Fruit fly (Drosophila melanogaster) whole organism, larva: Measurements from ENCODE around the gene Ugt36E1.

Experiments
- noc ChIP-seq: fragments of 200-800 bp; sonication (Bioruptor generic); optimal IDR thresholded peaks from 3 replicates; lab custom pipeline; 2019; ENCODE audit warnings: missing biosample characterization, mild to moderate bottlenecking, missing genetic modification characterization, moderate library complexity

The Ugt36E1 gene

dm6 chr2L:18839143-18839872 is 12.7 kb downstream of the Ugt36E1 start, which contains the start of gene CG10600:
TSS of gene CG10600 (minus strand) at chr2L:18839679.
- peak; percentile 76 for TF ChIP-seq noc (tag; lab: Kevin White, UChicago)

dm6 chr2L:18841210-18841609 is 14.6 kb downstream of the Ugt36E1 start, which contains the start of gene CG31752:
TSS of gene CG31752 (minus strand) at chr2L:18841310.
- TF ChIP-seq noc (tag; lab: Kevin White, UChicago): no peak

DNA sequence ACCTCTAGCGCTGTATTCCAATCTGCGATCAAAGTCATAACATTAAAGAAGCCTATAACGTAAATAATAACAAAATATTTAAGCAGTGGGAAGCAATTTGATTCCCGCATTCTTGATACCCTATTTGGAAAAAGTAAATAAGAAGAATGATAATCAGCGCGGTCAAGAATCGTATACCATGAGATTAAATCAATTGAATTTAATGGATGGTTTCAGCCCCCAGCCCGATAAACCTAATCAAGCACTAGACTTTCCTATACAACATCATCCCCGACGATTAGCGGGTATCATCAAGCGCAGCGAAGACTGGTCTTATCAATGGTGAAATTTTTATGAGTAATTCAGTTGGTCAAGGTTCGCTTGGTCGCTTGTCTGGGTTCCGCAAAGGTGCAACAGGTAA is 17.0 kb downstream of the Ugt36E1 start:
- no peak for TF ChIP-seq noc (tag; lab: Kevin White, UChicago)

- TF ChIP-seq noc (tag; lab: Kevin White, UChicago): no peak
Observed at dm6 chr2L:18844479-18844878, 17.9 kb downstream of the Ugt36E1 start, which contains the start of gene CG33120. TSS of gene CG33120 (minus strand) at chr2L:18844579.

DNA sequence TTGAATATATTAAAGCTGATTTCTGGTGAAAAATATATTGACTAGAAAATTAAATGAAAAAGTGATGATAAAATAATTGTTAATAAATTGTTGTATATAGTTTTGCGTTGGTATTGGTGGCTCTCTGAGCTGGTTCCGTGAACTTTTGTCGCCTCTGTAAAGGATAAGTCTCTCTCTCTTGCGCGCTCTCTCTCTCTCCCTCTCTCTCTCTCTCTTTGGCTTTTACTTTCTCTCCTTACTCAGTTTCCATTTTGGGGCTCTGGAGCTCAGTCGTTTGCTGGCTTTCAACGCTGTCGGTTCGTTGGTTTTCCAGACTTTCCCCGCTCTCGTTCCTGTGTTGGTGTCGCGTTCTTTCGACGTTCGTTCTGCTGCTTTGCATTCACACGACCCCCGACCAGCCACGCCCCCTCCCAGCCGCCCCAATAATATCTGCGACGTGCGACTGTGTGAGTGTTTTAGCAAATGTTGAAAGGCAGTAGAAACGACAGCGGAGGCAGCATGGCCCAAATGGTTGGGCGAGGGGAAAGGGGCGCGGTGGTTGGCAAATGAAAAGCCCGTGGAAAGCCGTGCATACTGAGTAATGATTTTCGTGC is 18.4 kb downstream of the Ugt36E1 start, which contains the start of gene CG17321:
Gene CG17321 (plus strand): TSS at position 268 of the 593 bp plus-strand sequence.
- TF ChIP-seq noc (tag; lab: Kevin White, UChicago): no peak

dm6 chr2L:18846175-18846574 is 19.6 kb downstream of the Ugt36E1 start:
- no peak for TF ChIP-seq noc (tag; lab: Kevin White, UChicago)

DNA sequence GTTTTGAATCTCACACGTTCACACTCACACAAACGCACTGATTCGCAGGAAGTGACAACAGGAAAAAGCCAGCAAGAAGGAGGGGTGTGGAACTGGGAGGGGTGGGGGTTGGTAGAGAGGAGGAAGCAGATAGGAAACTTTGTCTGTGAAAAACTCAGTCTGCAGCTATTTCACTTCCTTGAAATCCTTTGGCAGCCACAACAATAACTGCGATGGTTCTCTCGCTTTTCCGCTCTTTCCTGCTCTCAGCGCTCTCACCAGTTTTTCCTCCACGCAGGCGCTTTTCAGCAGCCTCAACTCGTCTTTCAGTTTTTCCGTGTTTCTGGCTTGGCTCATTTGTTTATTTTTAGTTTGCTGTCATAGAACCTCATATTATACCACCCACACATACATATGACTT is 20.3 kb downstream of the Ugt36E1 start:
- TF ChIP-seq noc (tag; lab: Kevin White, UChicago): no peak

dm6 chr2L:18852249-18852648 is 25.7 kb downstream of the Ugt36E1 start:
- no peak for TF ChIP-seq noc (tag; lab: Kevin White, UChicago)

DNA sequence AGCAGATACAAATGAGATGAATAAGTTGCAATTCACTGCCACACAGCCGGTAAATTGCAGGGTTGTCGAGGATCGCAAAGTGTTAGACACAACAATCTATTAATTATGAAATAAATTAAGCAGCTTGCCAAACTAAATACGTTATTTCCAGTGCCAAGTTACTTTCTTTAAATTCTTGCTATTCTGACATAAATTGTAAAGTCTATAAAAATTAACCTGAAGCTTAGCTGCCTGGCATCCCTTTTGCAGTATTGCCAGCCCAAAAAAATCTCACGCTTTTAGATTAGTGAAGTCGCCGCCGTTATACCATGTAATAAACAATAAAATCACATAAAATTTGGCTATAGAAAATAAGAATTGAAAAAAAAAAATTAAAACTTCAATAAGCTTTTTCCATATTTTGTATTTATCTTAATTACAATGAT is 31.1 kb downstream of the Ugt36E1 start:
- TF ChIP-seq noc (tag; lab: Kevin White, UChicago): peak; percentile 96

- no peak for TF ChIP-seq noc (tag; lab: Kevin White, UChicago)
Observed at dm6 chr2L:18858661-18859532, 32.3 kb downstream of the Ugt36E1 start, which contains the start of the genes CG10602 and mRpL13. TSS of gene CG10602 (minus strand) at chr2L:18859248. TSS of gene mRpL13 (minus strand) at chr2L:18859248.

DNA sequence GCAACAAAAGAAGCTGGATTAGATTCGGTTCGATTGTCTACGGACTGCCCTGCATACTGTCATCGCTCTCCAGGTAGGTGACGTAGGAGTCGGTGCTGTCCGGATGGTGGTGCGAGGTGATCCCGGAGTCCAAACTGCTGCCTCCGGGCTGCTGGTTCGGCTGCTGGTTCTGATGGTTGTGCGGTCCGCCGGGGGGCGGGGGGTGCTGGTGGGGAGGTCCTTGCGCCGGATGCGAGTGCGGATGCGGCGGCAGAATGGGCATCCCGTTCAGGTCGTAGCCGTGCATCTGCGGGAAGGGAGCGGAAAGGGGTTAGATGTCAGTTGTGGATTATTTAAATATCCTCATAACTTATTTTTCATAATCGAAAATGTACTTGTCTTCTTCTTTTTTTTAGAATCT is 34.4 kb downstream of the Ugt36E1 start:
- TF ChIP-seq noc (tag; lab: Kevin White, UChicago): no peak

DNA sequence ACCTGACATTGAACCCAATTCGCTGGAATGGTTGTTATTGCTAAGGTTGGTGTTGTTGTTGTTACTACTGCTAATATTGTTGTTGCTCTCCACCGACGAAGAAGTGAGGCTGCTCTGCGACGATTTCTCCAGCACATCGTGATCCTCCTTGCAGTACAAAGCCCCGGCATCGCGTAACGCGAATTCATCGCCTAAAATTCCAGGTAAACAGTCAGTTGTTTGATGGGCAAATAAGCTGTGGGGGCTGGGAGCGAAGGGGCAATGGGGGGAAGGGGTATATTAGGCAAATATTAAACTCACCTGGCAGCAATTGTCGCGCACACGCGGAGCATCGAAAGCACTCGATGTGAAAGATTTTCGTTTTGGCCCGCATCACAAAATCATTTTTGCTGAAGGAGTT is 37.5 kb downstream of the Ugt36E1 start:
- no peak for TF ChIP-seq noc (tag; lab: Kevin White, UChicago)

- no peak for TF ChIP-seq noc (tag; lab: Kevin White, UChicago)
Observed at dm6 chr2L:18864981-18865380, 38.4 kb downstream of the Ugt36E1 start.

DNA sequence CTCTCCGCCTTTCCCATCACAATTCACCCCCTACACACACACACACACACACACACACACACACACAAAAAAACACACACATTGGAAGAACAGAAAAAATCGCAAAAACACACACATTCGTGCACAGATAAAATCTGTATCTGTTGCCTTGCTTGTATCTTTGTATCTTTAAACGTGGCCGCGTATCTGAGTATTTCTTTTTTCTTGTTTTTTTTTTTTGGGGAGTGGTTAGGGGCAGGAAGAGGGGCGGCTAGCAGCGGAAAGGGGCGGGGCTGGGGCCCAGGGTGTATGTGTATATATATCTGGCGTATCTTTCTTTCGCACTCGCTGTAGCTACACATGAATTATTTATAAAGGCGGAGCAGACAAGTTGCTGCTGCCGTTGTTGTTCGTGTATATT is 40.0 kb downstream of the Ugt36E1 start:
- TF ChIP-seq noc (tag; lab: Kevin White, UChicago): no peak

DNA sequence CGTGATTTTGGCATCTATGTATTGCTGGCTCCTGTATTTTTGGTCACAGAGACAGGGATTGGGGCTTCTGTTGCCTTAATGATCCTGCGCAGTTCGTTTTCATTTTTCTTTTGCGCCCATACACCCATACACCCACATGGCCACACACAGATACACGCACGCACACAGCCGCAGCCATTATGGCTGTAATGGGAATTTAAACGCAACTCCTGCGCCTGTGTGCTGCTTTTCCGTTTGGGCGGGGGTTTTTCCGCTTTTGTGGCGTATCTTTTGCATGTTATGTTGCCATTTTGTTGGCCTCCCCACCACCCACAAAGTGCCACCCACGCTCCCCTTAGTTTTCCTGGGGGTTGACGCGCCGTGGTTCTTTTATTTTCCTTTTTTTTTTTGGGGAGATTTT is 41.2 kb downstream of the Ugt36E1 start:
- no peak for TF ChIP-seq noc (tag; lab: Kevin White, UChicago)

DNA sequence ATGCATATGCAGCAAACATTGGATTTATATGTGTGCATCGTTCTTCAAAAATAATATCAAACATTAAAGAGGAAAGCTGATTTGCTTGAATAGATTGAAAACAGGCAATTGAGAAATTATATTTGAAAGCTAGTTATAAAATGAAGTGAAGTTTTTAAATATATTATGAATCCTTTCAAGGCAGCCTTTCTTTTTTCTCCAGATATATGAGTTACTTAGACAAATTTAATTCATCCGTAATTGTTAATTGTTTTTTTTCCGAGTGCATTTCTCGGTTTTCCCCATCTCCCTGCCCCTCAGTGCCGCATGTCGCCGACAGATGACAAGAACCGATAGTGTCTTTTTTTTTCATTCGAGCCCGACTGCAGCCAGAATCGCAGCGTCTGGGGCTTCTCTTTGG is 45.3 kb downstream of the Ugt36E1 start:
- TF ChIP-seq noc (tag; lab: Kevin White, UChicago): no peak
